Worm (Caenorhabditis elegans) whole organism, L1 larva: ENCODE results near the gene spp-30.

Source experiments
- ceh-82 ChIP-seq, 3 experiments: fragments of 150-350 bp in 1 of 3; sonication (generic microtip) in 2 of 3; optimal IDR thresholded peaks; 2 replicates each; lab custom pipeline; 2014 to 2017; ENCODE audit warnings: missing biosample characterization in 3 of 3, missing genetic modification characterization in 3 of 3
- ceh-88 ChIP-seq: fragments of 200-800 bp; sonication (Bioruptor generic); IDR thresholded peaks from 2 replicates; pipeline ENCODE4 v1.3.6; 2022; ENCODE audit warnings: missing genetic modification characterization, missing compliant biosample characterization
- nhr-77 ChIP-seq: fragments of 150-350 bp; optimal IDR thresholded peaks from 2 replicates; lab custom pipeline; 2014; ENCODE audit warnings: missing biosample characterization, missing genetic modification characterization
- pax-3 ChIP-seq: fragments of 200-800 bp; sonication (Bioruptor generic); optimal IDR thresholded peaks from 2 replicates; lab custom pipeline; 2018; ENCODE audit warnings: mild to moderate bottlenecking, missing genetic modification characterization, moderate library complexity, missing compliant biosample characterization
- pqm-1 ChIP-seq: sonication (generic microtip); optimal IDR thresholded peaks from 3 replicates; lab custom pipeline; 2017; ENCODE audit warnings: missing biosample characterization, missing genetic modification characterization
- skn-1 ChIP-seq: fragments of 150-350 bp; optimal IDR thresholded peaks from 2 replicates; lab custom pipeline; 2014; ENCODE audit warnings: missing biosample characterization, missing genetic modification characterization
- tbx-2 ChIP-seq: sonication (generic microtip); optimal IDR thresholded peaks from 2 replicates; lab custom pipeline; 2016; ENCODE audit warnings: missing genetic modification characterization, missing compliant biosample characterization

- TF ChIP-seq pqm-1 (tag; lab: Kevin White, UChicago) (no peak), tbx-2 (tag; lab: Kevin White, UChicago) (no peak), nhr-77 (tag; lab: Kevin White, UChicago) (no peak), ceh-82 (tag; optimal IDR thresholded peaks at IDR 0.05; lab: Kevin White, UChicago) (no peak), skn-1 (tag; lab: Kevin White, UChicago) (no peak), ceh-88 (GFP tag; lab: Robert Waterston, UW) (no peak), pax-3 (tag; lab: Kevin White, UChicago) (no peak)
Measured at ce11 chrX:11627013-11627412, 1.5 kb downstream of the spp-30 start, which contains the start of gene twk-44.
